Worm (Caenorhabditis elegans) whole organism, early embryonic: Measurements from ENCODE around the gene Y67H2A.7.

Experiments
- aly-1 ChIP-seq: sonication (generic microtip); optimal IDR thresholded peaks from 2 replicates; lab custom pipeline; 2016; ENCODE audit warnings: missing genetic modification characterization, missing compliant biosample characterization
- ama-1 ChIP-seq: fragments of 150-350 bp; optimal IDR thresholded peaks from 2 replicates; lab custom pipeline; 2014
- flt-1 ChIP-seq: fragments of 200-800 bp; sonication (Bioruptor generic); IDR thresholded peaks from 2 replicates; pipeline ENCODE4 v1.3.6; 2022; ENCODE audit warnings: missing genetic modification characterization, missing compliant biosample characterization
- sea-1 ChIP-seq: fragments of 200-800 bp; sonication (Bioruptor generic); conservative IDR thresholded peaks from 2 replicates; pipeline ENCODE4 v1.3.6; 2022; ENCODE audit warnings: missing genetic modification characterization, missing compliant biosample characterization

ce11 chrIV:13334287-13334686 lies 30.7 kb downstream of the Y67H2A.7 start:
- TF ChIP-seq flt-1 (GFP tag; lab: Robert Waterston, UW) (no peak), sea-1 (no peak), ama-1 (lab: Kevin White, UChicago) (no peak), aly-1 (tag; lab: Kevin White, UChicago) (no peak)
